Fruit fly (Drosophila melanogaster) whole organism, embryonic: ENCODE measurements around the gene CG9030.

Source experiments
- Abd-B ChIP-seq: fragments of 200-800 bp; sonication (Bioruptor generic); optimal IDR thresholded peaks from 2 replicates; lab custom pipeline; 2018; ENCODE audit warnings: missing biosample characterization, mild to moderate bottlenecking, missing genetic modification characterization, moderate library complexity
- Adf1 ChIP-seq: fragments of 200-800 bp; sonication (Bioruptor generic); IDR thresholded peaks from 2 replicates; pipeline ENCODE4 v1.3.6; 2022; ENCODE audit warnings: missing biosample characterization, missing genetic modification characterization
- Antp ChIP-seq: fragments of 200-800 bp; sonication (Bioruptor generic); optimal IDR thresholded peaks from 3 replicates; lab custom pipeline; 2016; ENCODE audit warnings: missing biosample characterization, missing genetic modification characterization
- Atf3 ChIP-seq: fragments of 200-800 bp; sonication (Bioruptor generic); optimal IDR thresholded peaks from 3 replicates; lab custom pipeline; 2016; ENCODE audit warnings: missing biosample characterization, missing genetic modification characterization
- B-H1 ChIP-seq: fragments of 200-800 bp; sonication (Bioruptor generic); IDR thresholded peaks from 3 replicates; pipeline ENCODE4 v1.3.6; 2022; ENCODE audit warnings: missing biosample characterization, missing genetic modification characterization
- CG10267 ChIP-seq: fragments of 200-800 bp; sonication (Bioruptor generic); optimal IDR thresholded peaks from 2 replicates; lab custom pipeline; 2018; ENCODE audit warnings: missing biosample characterization, mild to moderate bottlenecking, missing genetic modification characterization, moderate library complexity
- CG10543 ChIP-seq: fragments of 200-800 bp; sonication (Bioruptor generic); optimal IDR thresholded peaks from 3 replicates; lab custom pipeline; 2017; ENCODE audit warnings: missing biosample characterization, mild to moderate bottlenecking, missing genetic modification characterization, moderate library complexity
- CG11085 ChIP-seq: fragments of 200-800 bp; sonication (Bioruptor generic); IDR thresholded peaks from 2 replicates; pipeline ENCODE4 v1.3.6; 2022; ENCODE audit warnings: missing biosample characterization, missing genetic modification characterization
- CG11456 ChIP-seq: fragments of 200-800 bp; sonication (Bioruptor generic); IDR thresholded peaks from 3 replicates; pipeline ENCODE4 v1.3.6; 2022; ENCODE audit warnings: missing biosample characterization, missing genetic modification characterization
- CG11560 ChIP-seq: fragments of 200-800 bp; sonication (Bioruptor generic); IDR thresholded peaks from 3 replicates; pipeline ENCODE4 v1.3.6; 2022; ENCODE audit warnings: missing biosample characterization, missing genetic modification characterization
- CG11695 ChIP-seq: fragments of 200-800 bp; sonication (Bioruptor generic); IDR thresholded peaks from 3 replicates; pipeline ENCODE4 v1.3.6; 2022; ENCODE audit warnings: missing biosample characterization, missing genetic modification characterization
- CG13424 ChIP-seq: fragments of 200-800 bp; sonication (Bioruptor generic); optimal IDR thresholded peaks from 2 replicates; lab custom pipeline; 2019; ENCODE audit warnings: missing biosample characterization, mild to moderate bottlenecking, missing genetic modification characterization, moderate library complexity
- CG1603 ChIP-seq: fragments of 200-800 bp; sonication (Bioruptor generic); optimal IDR thresholded peaks from 2 replicates; lab custom pipeline; 2019; ENCODE audit warnings: missing biosample characterization, mild to moderate bottlenecking, missing genetic modification characterization, moderate library complexity
- CG1647 ChIP-seq: fragments of 200-800 bp; sonication (Bioruptor generic); optimal IDR thresholded peaks from 3 replicates; lab custom pipeline; 2016; ENCODE audit warnings: missing biosample characterization, missing genetic modification characterization
- CG17361 ChIP-seq: fragments of 200-800 bp; sonication (Bioruptor generic); IDR thresholded peaks from 3 replicates; pipeline ENCODE4 v1.3.6; 2022; ENCODE audit warnings: missing biosample characterization, missing genetic modification characterization
- CG30431 ChIP-seq: fragments of 200-800 bp; sonication (Bioruptor generic); optimal IDR thresholded peaks from 2 replicates; lab custom pipeline; 2017; ENCODE audit warnings: missing biosample characterization, missing genetic modification characterization
- CG32532 ChIP-seq: fragments of 200-800 bp; sonication (Bioruptor generic); IDR thresholded peaks from 2 replicates; pipeline ENCODE4 v1.3.6; 2022; ENCODE audit warnings: missing biosample characterization, missing genetic modification characterization
- CG3281 ChIP-seq: fragments of 200-800 bp; sonication (Bioruptor generic); optimal IDR thresholded peaks from 3 replicates; lab custom pipeline; 2017; ENCODE audit warnings: missing biosample characterization, mild to moderate bottlenecking, missing genetic modification characterization
- CG3838 ChIP-seq: fragments of 200-800 bp; sonication (Bioruptor generic); optimal IDR thresholded peaks from 3 replicates; lab custom pipeline; 2016; ENCODE audit warnings: missing biosample characterization, missing genetic modification characterization
- CG3995 ChIP-seq: fragments of 200-800 bp; sonication (Bioruptor generic); optimal IDR thresholded peaks from 3 replicates; lab custom pipeline; 2016; ENCODE audit warnings: missing biosample characterization, missing genetic modification characterization
- CG7372 ChIP-seq: fragments of 200-800 bp; sonication (Bioruptor generic); IDR thresholded peaks from 2 replicates; pipeline ENCODE4 v1.3.6; 2022; ENCODE audit warnings: missing biosample characterization, missing genetic modification characterization
- CoRest ChIP-seq: fragments of 200-800 bp; sonication (Bioruptor generic); optimal IDR thresholded peaks from 3 replicates; lab custom pipeline; 2018; ENCODE audit warnings: missing biosample characterization, mild to moderate bottlenecking, missing genetic modification characterization, moderate library complexity
- D19A ChIP-seq: fragments of 200-800 bp; optimal IDR thresholded peaks from 3 replicates; lab custom pipeline; 2019; ENCODE audit warnings: missing biosample characterization, mild to moderate bottlenecking, missing genetic modification characterization, moderate library complexity
- Doc2 ChIP-seq: fragments of 200-800 bp; sonication (Bioruptor generic); IDR thresholded peaks from 2 replicates; pipeline ENCODE4 v1.3.6; 2022; ENCODE audit warnings: missing biosample characterization, missing genetic modification characterization
- Neu2 ChIP-seq: fragments of 200-800 bp; sonication (Bioruptor generic); optimal IDR thresholded peaks from 3 replicates; lab custom pipeline; 2016; ENCODE audit warnings: missing biosample characterization, missing genetic modification characterization, borderline replicate concordance
- Nf-YA ChIP-seq: fragments of 200-800 bp; sonication (Bioruptor generic); IDR thresholded peaks from 2 replicates; pipeline ENCODE4 v1.3.6; 2022; ENCODE audit warnings: missing biosample characterization, missing genetic modification characterization
- Oli ChIP-seq: fragments of 200-800 bp; sonication (Bioruptor generic); optimal IDR thresholded peaks from 2 replicates; lab custom pipeline; 2018; ENCODE audit warnings: missing biosample characterization, mild to moderate bottlenecking, missing genetic modification characterization, moderate library complexity
- Trl ChIP-seq, 3 experiments: fragments of >200 bp in 2 of 3; fragments of 200-800 bp in 1 of 3; sonication (Bioruptor generic) in 1 of 3; optimal IDR thresholded peaks; 2 replicates in 1 of 3; 3 replicates in 2 of 3; lab custom pipeline; 2016 to 2017; ENCODE audit warnings: missing biosample characterization in 1 of 3, missing genetic modification characterization in 1 of 3
- az2 ChIP-seq: fragments of 200-800 bp; sonication (Bioruptor generic); optimal IDR thresholded peaks from 3 replicates; lab custom pipeline; 2016; ENCODE audit warnings: missing biosample characterization, missing genetic modification characterization
- cg ChIP-seq: fragments of 200-800 bp; sonication (Bioruptor generic); optimal IDR thresholded peaks from 3 replicates; lab custom pipeline; 2019; ENCODE audit warnings: missing biosample characterization, mild to moderate bottlenecking, missing genetic modification characterization, moderate library complexity
- dati ChIP-seq: fragments of 200-800 bp; sonication (Bioruptor generic); IDR thresholded peaks from 2 replicates; pipeline ENCODE4 v1.3.6; 2022; ENCODE audit warnings: missing biosample characterization, missing genetic modification characterization
- disco-r ChIP-seq: fragments of 200-800 bp; sonication (Bioruptor generic); optimal IDR thresholded peaks from 2 replicates; lab custom pipeline; 2016; ENCODE audit warnings: missing biosample characterization, missing genetic modification characterization
- gfzf ChIP-seq: fragments of 200-800 bp; sonication (Bioruptor generic); optimal IDR thresholded peaks from 2 replicates; lab custom pipeline; 2016; ENCODE audit warnings: missing biosample characterization, mild to moderate bottlenecking, missing genetic modification characterization, moderate library complexity
- gt ChIP-seq: fragments of 200-800 bp; sonication (Bioruptor generic); IDR thresholded peaks from 2 replicates; pipeline ENCODE4 v1.3.6; 2022; ENCODE audit warnings: missing biosample characterization, missing genetic modification characterization
- insv ChIP-seq, 2 experiments: fragments of 200-800 bp; sonication (Bioruptor generic); optimal IDR thresholded peaks; 3 replicates each; lab custom pipeline; 2016 to 2018; ENCODE audit warnings: missing biosample characterization in 2 of 2, missing genetic modification characterization in 2 of 2
- lilli ChIP-seq: fragments of 200-800 bp; sonication (Bioruptor generic); optimal IDR thresholded peaks from 3 replicates; lab custom pipeline; 2016; ENCODE audit warnings: missing biosample characterization, missing genetic modification characterization
- nmo ChIP-seq: fragments of 200-800 bp; sonication (Bioruptor generic); optimal IDR thresholded peaks from 2 replicates; lab custom pipeline; 2018; ENCODE audit warnings: missing biosample characterization, mild to moderate bottlenecking, missing genetic modification characterization, moderate library complexity
- onecut ChIP-seq: fragments of 200-800 bp; sonication (Bioruptor generic); IDR thresholded peaks from 2 replicates; pipeline ENCODE4 v1.3.6; 2022; ENCODE audit warnings: missing biosample characterization, missing genetic modification characterization
- prd ChIP-seq, 3 experiments: fragments of >200 bp in 2 of 3; fragments of 200-800 bp in 1 of 3; sonication (Bioruptor generic) in 1 of 3; optimal IDR thresholded peaks in 2 of 3; IDR thresholded peaks in 1 of 3; 2 replicates in 2 of 3; 3 replicates in 1 of 3; pipeline versions ENCODE4 v1.3.6 to Lab custom; 2017 to 2022; ENCODE audit warnings: missing biosample characterization in 1 of 3, missing genetic modification characterization in 1 of 3
- pros ChIP-seq: fragments of 200-800 bp; sonication (Bioruptor generic); optimal IDR thresholded peaks from 3 replicates; lab custom pipeline; 2019; ENCODE audit warnings: missing biosample characterization, mild to moderate bottlenecking, missing genetic modification characterization, moderate library complexity
- row ChIP-seq: fragments of 200-800 bp; sonication (Bioruptor generic); IDR thresholded peaks from 3 replicates; pipeline ENCODE4 v1.3.6; 2022; ENCODE audit warnings: missing biosample characterization, missing genetic modification characterization
- run ChIP-seq: fragments of 200-800 bp; sonication (Bioruptor generic); optimal IDR thresholded peaks from 3 replicates; lab custom pipeline; 2018; ENCODE audit warnings: missing biosample characterization, mild to moderate bottlenecking, missing genetic modification characterization
- sc ChIP-seq, 3 experiments: fragments of >200 bp in 2 of 3; fragments of 200-800 bp in 1 of 3; sonication (Bioruptor generic) in 1 of 3; optimal IDR thresholded peaks; 2 replicates in 2 of 3; 3 replicates in 1 of 3; lab custom pipeline; 2017; ENCODE audit warnings: mild to moderate bottlenecking in 1 of 3, missing biosample characterization in 1 of 3, missing genetic modification characterization in 1 of 3, missing genetic modification reagents in 1 of 3
- seq ChIP-seq: fragments of 200-800 bp; sonication (Bioruptor generic); IDR thresholded peaks from 2 replicates; pipeline ENCODE4 v1.3.6; 2022; ENCODE audit warnings: missing biosample characterization, missing genetic modification characterization
- sim ChIP-seq: fragments of 200-800 bp; sonication (Bioruptor generic); IDR thresholded peaks from 2 replicates; pipeline ENCODE4 v1.3.6; 2022; ENCODE audit warnings: missing biosample characterization, missing genetic modification characterization
- sug ChIP-seq: fragments of 200-800 bp; optimal IDR thresholded peaks from 2 replicates; lab custom pipeline; 2019; ENCODE audit warnings: missing biosample characterization, mild to moderate bottlenecking, missing genetic modification characterization, moderate library complexity
- yki ChIP-seq: fragments of >200 bp; optimal IDR thresholded peaks from 3 replicates; lab custom pipeline; 2018

CG9030 gene

DNA sequence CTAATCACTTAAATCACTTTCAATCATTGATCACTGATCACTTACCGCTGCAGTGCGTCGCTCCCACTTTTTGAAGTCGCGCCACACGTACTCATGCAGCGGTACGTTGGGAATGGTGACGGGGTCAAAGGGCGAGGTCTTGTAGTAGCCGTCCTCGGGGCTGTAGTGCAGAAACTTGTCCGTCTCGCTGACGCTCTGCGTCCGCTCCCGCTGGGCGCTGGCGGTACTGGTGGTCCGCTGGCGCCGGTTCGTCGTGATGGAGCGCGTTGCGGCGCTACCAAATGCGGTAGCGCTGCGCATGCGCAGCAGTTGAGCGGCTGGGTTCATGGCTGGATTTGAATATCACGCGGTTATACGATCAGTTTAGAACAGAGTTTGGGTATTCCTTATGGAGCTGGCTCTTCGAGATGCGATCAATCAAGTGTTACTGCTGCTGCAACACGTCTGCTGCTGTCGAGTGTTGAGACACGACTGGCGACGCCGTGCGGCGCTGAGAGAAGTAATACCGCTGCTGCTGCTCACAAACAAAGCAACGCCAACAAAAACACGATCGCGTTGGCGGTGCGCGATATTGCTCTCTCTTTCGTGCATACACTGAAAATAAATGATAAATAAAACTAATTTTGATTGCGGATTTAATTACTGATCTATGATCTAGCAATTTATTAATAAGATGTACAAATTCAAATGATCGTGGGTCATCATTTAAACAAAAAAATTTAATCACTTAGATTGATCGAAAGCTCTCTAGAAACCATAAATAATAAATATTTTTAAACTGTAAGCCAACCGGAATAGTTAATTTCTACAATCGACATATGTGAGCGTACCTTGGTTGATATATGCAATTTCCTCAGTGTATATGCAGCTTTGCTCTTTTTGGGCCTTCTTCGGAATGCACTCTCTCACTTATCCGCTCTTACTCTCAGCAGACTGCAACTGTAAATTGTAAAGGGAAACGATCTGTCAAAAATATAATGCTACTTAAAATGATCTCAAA is 4.3 kb downstream of the CG9030 start (continued):
- TF ChIP-seq Abd-B (GFP tag; lab: Kevin White, UChicago): peak; percentile 93
- TF ChIP-seq Doc2 (GFP tag; lab: Robert Waterston, UW): peak; percentile 36; the same call in 1 of the 2 replicates
- no peak for TF ChIP-seq cg
- TF ChIP-seq dati (GFP tag; lab: Robert Waterston, UW): peak; percentile 19; the same call in 1 of the 2 replicates
- peak; percentile 92 for TF ChIP-seq CG30431 (GFP tag; lab: Kevin White, UChicago)
- TF ChIP-seq CG13424: peak; percentile 97
- peak; percentile 68 for TF ChIP-seq disco-r
- 0 out of 2 replicates have a peak, but pooled peaks have one; percentile 38 for TF ChIP-seq CG11085 (GFP tag; lab: Robert Waterston, UW)
- TF ChIP-seq yki (lab: Kevin White, UChicago): no peak
- peak; percentile 83 for TF ChIP-seq sim (GFP tag; lab: Robert Waterston, UW)
- peak; percentile 97 for TF ChIP-seq Oli (tag; lab: Kevin White, UChicago)
- TF ChIP-seq B-H1 (GFP tag; lab: Robert Waterston, UW): peak; percentile 80
- peak; percentile 54 for TF ChIP-seq Neu2
- TF ChIP-seq CG1603 (tag; lab: Kevin White, UChicago): peak; percentile 75
- peak; percentile 79 for TF ChIP-seq CG32532 (GFP tag; lab: Robert Waterston, UW)
- peak; percentile 63; the same call in 2 of the 3 replicates for TF ChIP-seq CG11560 (tag; lab: Robert Waterston, UW)
- TF ChIP-seq seq (GFP tag; lab: Robert Waterston, UW): peak; percentile 84
- TF ChIP-seq CG3281: peak; percentile 78
- TF ChIP-seq Nf-YA (GFP tag; lab: Robert Waterston, UW): peak; percentile 73
- TF ChIP-seq CG10267 (tag; lab: Kevin White, UChicago): peak; percentile 94
- TF ChIP-seq lilli: peak; percentile 85
- TF ChIP-seq Adf1: peak; percentile 68
- TF ChIP-seq CG17361 (GFP tag; lab: Robert Waterston, UW): peak; percentile 99
- TF ChIP-seq CG10543 (GFP tag; lab: Kevin White, UChicago): peak; percentile 77
- TF ChIP-seq insv (GFP tag; optimal IDR thresholded peaks at IDR 0.05; lab: Kevin White, UChicago): peak in 1 of 2 experiments; percentile 61
- TF ChIP-seq gfzf (GFP tag; lab: Kevin White, UChicago): no peak
- peak; percentile 54 for TF ChIP-seq pros (GFP tag; lab: Kevin White, UChicago)
- TF ChIP-seq Antp: peak; percentile 59
- TF ChIP-seq Trl (optimal IDR thresholded peaks at IDR 0.05; lab: Kevin White, UChicago): peak; percentile 2 to 55
- TF ChIP-seq Trl (GFP tag; optimal IDR thresholded peaks at IDR 0.05; lab: Kevin White, UChicago): peak; percentile 85
- TF ChIP-seq CG11456 (GFP tag; lab: Robert Waterston, UW): peak; percentile 69; the same call in 2 of the 3 replicates
- TF ChIP-seq CG7372 (GFP tag; lab: Robert Waterston, UW): peak; percentile 80
- peak; percentile 59 for TF ChIP-seq CG1647 (GFP tag; lab: Kevin White, UChicago)
- peak; percentile 95 for TF ChIP-seq D19A
- peak; percentile 94 for TF ChIP-seq az2 (GFP tag; lab: Kevin White, UChicago)
- TF ChIP-seq CG3995 (GFP tag; lab: Kevin White, UChicago): peak; percentile 25
- peak; percentile 98 for TF ChIP-seq CoRest
- peak; percentile 88 for TF ChIP-seq onecut (GFP tag; lab: Robert Waterston, UW)
- peak; percentile 80 for TF ChIP-seq Atf3 (GFP tag; lab: Kevin White, UChicago)
- TF ChIP-seq sc (optimal IDR thresholded peaks at IDR 0.05; lab: Kevin White, UChicago): no peak
- TF ChIP-seq sc (GFP tag; optimal IDR thresholded peaks at IDR 0.05; lab: Kevin White, UChicago): peak; percentile 96
- peak; percentile 93 for TF ChIP-seq row (GFP tag; lab: Robert Waterston, UW)
- TF ChIP-seq prd (optimal IDR thresholded peaks at IDR 0.05; lab: Kevin White, UChicago): no peak
- peak; percentile 93 for TF ChIP-seq prd (GFP tag; IDR thresholded peaks at IDR 0.05; lab: Robert Waterston, UW)
- TF ChIP-seq CG3838: peak; percentile 76
- peak; percentile 74 for TF ChIP-seq gt
- TF ChIP-seq CG11695 (GFP tag; lab: Robert Waterston, UW): peak; percentile 93
- peak; percentile 99 for TF ChIP-seq nmo (GFP tag; lab: Kevin White, UChicago)
- TF ChIP-seq sug (tag; lab: Kevin White, UChicago): peak; percentile 79
- TF ChIP-seq run: peak; percentile 91
